Worm (Caenorhabditis elegans) whole organism, L2 larva: ENCODE results near the gene ZK154.5.

Experiments used
- R02D3.7 ChIP-seq: fragments of 150-350 bp; optimal IDR thresholded peaks from 2 replicates; lab custom pipeline; 2014; ENCODE audit warnings: missing biosample characterization, missing genetic modification characterization
- ama-1 ChIP-seq: fragments of 150-350 bp; optimal IDR thresholded peaks from 2 replicates; lab custom pipeline; 2018; ENCODE audit warnings: inconsistent platforms
- ceh-16 ChIP-seq: fragments of 150-350 bp; optimal IDR thresholded peaks from 2 replicates; lab custom pipeline; 2014; ENCODE audit warnings: missing biosample characterization, missing genetic modification characterization
- dmd-4 ChIP-seq: sonication (generic microtip); optimal IDR thresholded peaks from 2 replicates; lab custom pipeline; 2017; ENCODE audit warnings: missing biosample characterization, missing genetic modification characterization

DNA sequence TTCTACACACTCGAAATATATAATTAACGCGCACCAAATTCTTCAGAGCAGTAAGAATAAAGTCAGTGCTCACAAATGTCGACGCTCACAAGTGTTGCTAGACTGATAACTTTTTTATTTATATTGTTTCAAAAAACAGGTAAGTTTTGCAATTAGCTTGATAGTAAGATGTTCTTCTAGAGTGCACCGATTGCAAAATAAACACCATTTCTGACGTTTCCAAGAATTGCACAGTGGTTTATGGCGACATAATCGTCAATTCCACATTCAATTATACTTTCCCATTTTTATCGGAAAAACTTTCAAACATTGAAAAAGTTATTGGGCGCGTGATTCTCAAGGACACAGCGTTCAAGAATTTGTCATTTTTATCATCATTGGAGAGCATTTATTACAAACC lies 12.6 kb upstream of the ZK154.5 start:
- no peak for TF ChIP-seq ama-1
- no peak for TF ChIP-seq R02D3.7
- TF ChIP-seq ceh-16 (tag; lab: Kevin White, UChicago), result no peak
- TF ChIP-seq dmd-4, result no peak
